Worm (Caenorhabditis elegans) whole organism, L3 larva: ENCODE data around the gene C47A4.5.
A peak's percentile ranks its signal among the peaks of the same experiment; 100 is the strongest.

Experiments
- R02D3.7 ChIP-seq: fragments of 150-350 bp; optimal IDR thresholded peaks from 2 replicates; lab custom pipeline; 2014; ENCODE audit warnings: missing biosample characterization, missing genetic modification characterization
- aly-2 ChIP-seq: fragments of 150-350 bp; optimal IDR thresholded peaks from 2 replicates; lab custom pipeline; 2014; ENCODE audit warnings: missing biosample characterization, missing genetic modification characterization
- ceh-16 ChIP-seq: sonication (generic microtip); optimal IDR thresholded peaks from 2 replicates; lab custom pipeline; 2017; ENCODE audit warnings: missing biosample characterization, missing genetic modification characterization
- ceh-28 ChIP-seq: fragments of 150-350 bp; optimal IDR thresholded peaks from 2 replicates; lab custom pipeline; 2014; ENCODE audit warnings: missing biosample characterization, missing genetic modification reagents, missing genetic modification characterization
- ceh-82 ChIP-seq: fragments of 150-350 bp; optimal IDR thresholded peaks from 2 replicates; lab custom pipeline; 2014; ENCODE audit warnings: missing biosample characterization, missing genetic modification characterization
- ceh-9 ChIP-seq: sonication (generic microtip); optimal IDR thresholded peaks from 2 replicates; lab custom pipeline; 2018; ENCODE audit warnings: missing biosample characterization, missing genetic modification characterization
- egl-27 ChIP-seq: sonication (generic microtip); optimal IDR thresholded peaks from 4 replicates; lab custom pipeline; 2017; ENCODE audit warnings: missing biosample characterization, missing genetic modification reagents, missing genetic modification characterization
- elt-1 ChIP-seq: fragments of 150-350 bp; optimal IDR thresholded peaks from 2 replicates; lab custom pipeline; 2014; ENCODE audit warnings: missing biosample characterization, missing genetic modification characterization
- elt-2 ChIP-seq: sonication (generic microtip); optimal IDR thresholded peaks from 2 replicates; lab custom pipeline; 2016; ENCODE audit warnings: missing genetic modification reagents, mild to moderate bottlenecking, missing genetic modification characterization, missing compliant biosample characterization
- fkh-10 ChIP-seq: sonication (generic microtip); optimal IDR thresholded peaks from 2 replicates; lab custom pipeline; 2017; ENCODE audit warnings: missing biosample characterization, missing genetic modification reagents, missing genetic modification characterization
- hmg-11 ChIP-seq: sonication (generic microtip); optimal IDR thresholded peaks from 2 replicates; lab custom pipeline; 2016; ENCODE audit warnings: missing genetic modification characterization, missing compliant biosample characterization
- jun-1 ChIP-seq: fragments of 150-350 bp; optimal IDR thresholded peaks from 2 replicates; lab custom pipeline; 2014; ENCODE audit warnings: missing biosample characterization, missing genetic modification reagents, missing genetic modification characterization
- lin-15B ChIP-seq: fragments of 150-350 bp; optimal IDR thresholded peaks from 2 replicates; lab custom pipeline; 2014; ENCODE audit warnings: missing biosample characterization, missing genetic modification characterization
- lin-39 ChIP-seq: fragments of 150-350 bp; optimal IDR thresholded peaks from 2 replicates; lab custom pipeline; 2018; ENCODE audit warnings: missing biosample characterization, missing genetic modification reagents, missing genetic modification characterization
- lsy-12 ChIP-seq: sonication (generic microtip); optimal IDR thresholded peaks from 2 replicates; lab custom pipeline; 2016; ENCODE audit warnings: mild to moderate bottlenecking, missing genetic modification characterization, missing compliant biosample characterization
- nfya-1 ChIP-seq: sonication (generic microtip); optimal IDR thresholded peaks from 2 replicates; lab custom pipeline; 2017; ENCODE audit warnings: missing genetic modification characterization, mild to moderate bottlenecking, missing compliant biosample characterization, antibody characterized with exemption, moderate library complexity; ENCODE audit not compliant: insufficient read depth
- nhr-12 ChIP-seq: fragments of 150-350 bp; optimal IDR thresholded peaks from 2 replicates; lab custom pipeline; 2014; ENCODE audit warnings: missing biosample characterization, missing genetic modification characterization
- nhr-23 ChIP-seq: fragments of 150-350 bp; optimal IDR thresholded peaks from 2 replicates; lab custom pipeline; 2014; ENCODE audit warnings: missing biosample characterization, missing genetic modification reagents, missing genetic modification characterization
- nhr-237 ChIP-seq: fragments of 150-350 bp; optimal IDR thresholded peaks from 2 replicates; lab custom pipeline; 2014; ENCODE audit warnings: missing biosample characterization, missing genetic modification characterization
- nhr-25 ChIP-seq: sonication (generic microtip); optimal IDR thresholded peaks from 2 replicates; lab custom pipeline; 2017; ENCODE audit warnings: missing biosample characterization, missing genetic modification characterization
- nhr-43 ChIP-seq: sonication (generic microtip); optimal IDR thresholded peaks from 2 replicates; lab custom pipeline; 2016; ENCODE audit warnings: mild to moderate bottlenecking, missing genetic modification characterization, missing compliant biosample characterization; ENCODE audit not compliant: poor library complexity, severe bottlenecking
- nhr-76 ChIP-seq: fragments of 150-350 bp; sonication (generic microtip); optimal IDR thresholded peaks from 5 replicates; lab custom pipeline; 2014; ENCODE audit warnings: missing biosample characterization, missing genetic modification characterization
- nhr-77 ChIP-seq: fragments of 150-350 bp; optimal IDR thresholded peaks from 2 replicates; lab custom pipeline; 2014; ENCODE audit warnings: missing biosample characterization, missing genetic modification characterization
- pha-4 ChIP-seq: fragments of 150-350 bp; optimal IDR thresholded peaks from 2 replicates; lab custom pipeline; 2014; ENCODE audit warnings: missing biosample characterization, missing genetic modification reagents, missing genetic modification characterization
- pqm-1 ChIP-seq: fragments of 150-350 bp; optimal IDR thresholded peaks from 2 replicates; lab custom pipeline; 2017; ENCODE audit warnings: missing biosample characterization, missing genetic modification characterization, inconsistent platforms
- skn-1 ChIP-seq: fragments of 150-350 bp; optimal IDR thresholded peaks from 2 replicates; lab custom pipeline; 2014; ENCODE audit warnings: missing biosample characterization, missing genetic modification characterization
- unc-62 ChIP-seq: fragments of 150-350 bp; sonication (generic microtip); optimal IDR thresholded peaks from 4 replicates; lab custom pipeline; 2014; ENCODE audit warnings: missing biosample characterization, missing genetic modification reagents, missing genetic modification characterization
- zag-1 ChIP-seq: fragments of 150-350 bp; optimal IDR thresholded peaks from 2 replicates; lab custom pipeline; 2014; ENCODE audit warnings: missing biosample characterization, missing genetic modification characterization
- ztf-11 ChIP-seq: fragments of 150-350 bp; optimal IDR thresholded peaks from 2 replicates; lab custom pipeline; 2014; ENCODE audit warnings: missing biosample characterization, missing genetic modification characterization
- ztf-4 ChIP-seq: fragments of 150-350 bp; optimal IDR thresholded peaks from 2 replicates; lab custom pipeline; 2014; ENCODE audit warnings: missing biosample characterization, missing genetic modification characterization

The C47A4.5 gene

ce11 chrIV:13748798-13749197, 3.3 kb downstream of the C47A4.5 start:
- TF ChIP-seq nfya-1 (tag; lab: Kevin White, UChicago) (peak; percentile 2), egl-27 (no peak)

- TF ChIP-seq ceh-16 (tag; lab: Kevin White, UChicago) (no peak), nhr-25 (no peak), skn-1 (tag; lab: Kevin White, UChicago) (no peak), ceh-9 (no peak), ztf-4 (no peak), aly-2 (tag; lab: Kevin White, UChicago) (no peak), nhr-237 (tag; lab: Kevin White, UChicago) (no peak), ztf-11 (tag; lab: Kevin White, UChicago) (no peak), nhr-77 (tag; lab: Kevin White, UChicago) (no peak), nhr-76 (tag; lab: Kevin White, UChicago) (no peak), elt-1 (tag; lab: Kevin White, UChicago) (no peak), lsy-12 (tag; lab: Kevin White, UChicago) (no peak), nhr-12 (tag; lab: Kevin White, UChicago) (no peak), lin-15B (tag; lab: Kevin White, UChicago) (no peak), pqm-1 (no peak), ceh-82 (no peak), R02D3.7 (tag; lab: Kevin White, UChicago) (no peak)
- TF ChIP-seq, all 47 proteins: peak for 0
Measured at ce11 chrIV:13750033-13750432, 4.5 kb downstream of the C47A4.5 start, which contains the start of gene sorb-1. Gene sorb-1, plus strand, starts transcription at chrIV:13750333.

DNA sequence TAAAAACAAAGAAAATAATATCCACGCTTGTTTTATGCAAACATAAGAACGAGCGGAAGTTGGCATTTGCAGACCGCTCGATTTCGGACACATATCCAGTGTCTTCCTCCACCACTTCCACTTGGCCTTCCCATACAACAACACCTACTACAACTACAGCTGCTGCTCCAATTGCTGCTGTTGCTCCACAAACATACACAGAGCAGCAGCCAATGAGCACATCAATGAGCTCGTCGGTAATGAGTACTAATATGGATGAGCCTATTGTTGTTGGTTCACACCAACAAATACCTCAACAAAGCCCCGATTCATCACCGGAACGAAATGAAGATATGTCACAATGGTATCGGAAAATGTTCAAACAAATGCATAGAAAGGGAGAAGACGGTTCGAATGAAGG, 10.1 kb downstream of the C47A4.5 start:
- TF ChIP-seq jun-1 (tag; lab: Kevin White, UChicago) = no peak
- TF ChIP-seq ztf-4 = no peak

ce11 chrIV:13763449-13763848, 17.9 kb downstream of the C47A4.5 start:
- TF ChIP-seq unc-62 (GFP tag; lab: Kevin White, UChicago) (no peak), nhr-12 (tag; lab: Kevin White, UChicago) (no peak), fkh-10 (GFP tag; lab: Kevin White, UChicago) (no peak), nhr-25 (no peak)

- TF ChIP-seq lin-39 (tag; lab: Kevin White, UChicago) (no peak), aly-2 (tag; lab: Kevin White, UChicago) (no peak), nfya-1 (tag; lab: Kevin White, UChicago) (peak; percentile 74), skn-1 (tag; lab: Kevin White, UChicago) (no peak), ceh-9 (no peak)
- TF ChIP-seq, all 47 proteins: peak for 1
Measured at ce11 chrIV:13764708-13765107, 19.2 kb downstream of the C47A4.5 start.

- TF ChIP-seq unc-62 (GFP tag; lab: Kevin White, UChicago) (no peak), hmg-11 (tag; lab: Kevin White, UChicago) (no peak), R02D3.7 (tag; lab: Kevin White, UChicago) (no peak), aly-2 (tag; lab: Kevin White, UChicago) (no peak), nhr-43 (tag; lab: Kevin White, UChicago) (no peak), egl-27 (no peak), lin-39 (tag; lab: Kevin White, UChicago) (no peak)
Measured at ce11 chrIV:13774578-13774977, 29.1 kb downstream of the C47A4.5 start, which contains the start of gene Y45F10D.2. Gene Y45F10D.2, minus strand, starts transcription at chrIV:13774678.

- TF ChIP-seq pha-4 (tag; lab: Kevin White, UChicago) = peak; percentile 7
- no peak for TF ChIP-seq ceh-28 (tag; lab: Kevin White, UChicago)
- TF ChIP-seq egl-27 = no peak
- TF ChIP-seq zag-1 (tag; lab: Kevin White, UChicago) = no peak
- no peak for TF ChIP-seq nhr-23
- no peak for TF ChIP-seq elt-2 (tag; lab: Kevin White, UChicago)
- TF ChIP-seq, all 47 proteins: peak for 1
Measured at ce11 chrIV:13776115-13776514, 30.6 kb downstream of the C47A4.5 start, which contains the start of gene Y45F10D.16. Gene Y45F10D.16, plus strand, starts transcription at chrIV:13776415.
